Fruit fly (Drosophila melanogaster) whole organism, embryonic: Measurements from ENCODE around the gene CG1785.
A peak's percentile ranks its signal among the peaks of the same experiment; 100 is the strongest.

ENCODE experiments used
- Bgb ChIP-seq: fragments of 200-800 bp; sonication (Bioruptor generic); IDR thresholded peaks from 2 replicates; pipeline ENCODE4 v1.3.6; 2022; ENCODE audit warnings: missing biosample characterization, missing genetic modification characterization; ENCODE audit not compliant: partially characterized antibody
- CG10959 ChIP-seq: fragments of 200-800 bp; sonication (Bioruptor generic); IDR thresholded peaks from 2 replicates; pipeline ENCODE4 v1.3.6; 2022; ENCODE audit warnings: missing biosample characterization, missing genetic modification characterization
- CG11093 ChIP-seq: fragments of 200-800 bp; sonication (Bioruptor generic); IDR thresholded peaks from 3 replicates; pipeline ENCODE4 v1.3.6; 2022; ENCODE audit warnings: missing biosample characterization, missing genetic modification characterization
- CG11247 ChIP-seq: fragments of 200-800 bp; sonication (Bioruptor generic); IDR thresholded peaks from 2 replicates; pipeline ENCODE4 v1.3.6; 2022; ENCODE audit warnings: missing biosample characterization, missing genetic modification characterization
- CG11504 ChIP-seq: fragments of 200-800 bp; sonication (Bioruptor generic); optimal IDR thresholded peaks from 3 replicates; lab custom pipeline; 2019; ENCODE audit warnings: missing biosample characterization, mild to moderate bottlenecking, missing genetic modification characterization, moderate library complexity
- CG12391 ChIP-seq: fragments of 200-800 bp; sonication (Bioruptor generic); optimal IDR thresholded peaks from 3 replicates; lab custom pipeline; 2018; ENCODE audit warnings: missing biosample characterization, mild to moderate bottlenecking, missing genetic modification characterization, moderate library complexity
- CG17359 ChIP-seq: fragments of 200-800 bp; sonication (Bioruptor generic); optimal IDR thresholded peaks from 3 replicates; lab custom pipeline; 2018; ENCODE audit warnings: missing biosample characterization, mild to moderate bottlenecking, missing genetic modification characterization, moderate library complexity
- CG17829 ChIP-seq: fragments of 200-800 bp; optimal IDR thresholded peaks from 2 replicates; lab custom pipeline; 2019; ENCODE audit warnings: missing biosample characterization, mild to moderate bottlenecking, missing genetic modification characterization, moderate library complexity
- CG2875 ChIP-seq: fragments of 200-800 bp; sonication (Bioruptor generic); optimal IDR thresholded peaks from 2 replicates; lab custom pipeline; 2017; ENCODE audit warnings: missing biosample characterization, mild to moderate bottlenecking, missing genetic modification characterization, missing genetic modification reagents
- CG30431 ChIP-seq: fragments of 200-800 bp; sonication (Bioruptor generic); optimal IDR thresholded peaks from 2 replicates; lab custom pipeline; 2017; ENCODE audit warnings: missing biosample characterization, missing genetic modification characterization
- CG31224 ChIP-seq: fragments of 200-800 bp; sonication (Bioruptor generic); IDR thresholded peaks from 2 replicates; pipeline ENCODE4 v1.3.6; 2022; ENCODE audit warnings: missing biosample characterization, missing genetic modification characterization
- CG31441 ChIP-seq: fragments of 200-800 bp; sonication (Bioruptor generic); IDR thresholded peaks from 2 replicates; pipeline ENCODE4 v1.3.6; 2022; ENCODE audit warnings: missing biosample characterization, missing genetic modification characterization
- CG4820 ChIP-seq: fragments of 200-800 bp; sonication (Bioruptor generic); optimal IDR thresholded peaks from 3 replicates; lab custom pipeline; 2016; ENCODE audit warnings: missing biosample characterization, missing genetic modification characterization
- CG6272 ChIP-seq: fragments of 200-800 bp; sonication (Bioruptor generic); IDR thresholded peaks from 2 replicates; pipeline ENCODE4 v1.3.6; 2022; ENCODE audit warnings: missing biosample characterization, missing genetic modification characterization
- CG6791 ChIP-seq: fragments of 200-800 bp; sonication (Bioruptor generic); IDR thresholded peaks from 3 replicates; pipeline ENCODE4 v1.3.6; 2022; ENCODE audit warnings: missing biosample characterization, missing genetic modification characterization; ENCODE audit not compliant: partially characterized antibody
- CG7745 ChIP-seq: fragments of 200-800 bp; sonication (Bioruptor generic); optimal IDR thresholded peaks from 2 replicates; lab custom pipeline; 2018; ENCODE audit warnings: missing biosample characterization, mild to moderate bottlenecking, missing genetic modification characterization, moderate library complexity
- CG8478 ChIP-seq: fragments of >200 bp; optimal IDR thresholded peaks from 2 replicates; lab custom pipeline; 2018
- CG9215 ChIP-seq: fragments of 200-800 bp; sonication (Bioruptor generic); IDR thresholded peaks from 2 replicates; pipeline ENCODE4 v1.3.6; 2022; ENCODE audit warnings: missing biosample characterization, missing genetic modification characterization
- D ChIP-seq, 2 experiments: fragments of 200-800 bp in 1 of 2; fragments of >200 bp in 1 of 2; sonication (Bioruptor generic) in 1 of 2; optimal IDR thresholded peaks; 2 replicates in 1 of 2; 3 replicates in 1 of 2; lab custom pipeline; 2017; ENCODE audit warnings: mild to moderate bottlenecking in 1 of 2, missing biosample characterization in 1 of 2, missing genetic modification characterization in 1 of 2, missing genetic modification reagents in 1 of 2
- D19B ChIP-seq: fragments of 200-800 bp; sonication (Bioruptor generic); optimal IDR thresholded peaks from 2 replicates; lab custom pipeline; 2017; ENCODE audit warnings: missing biosample characterization, mild to moderate bottlenecking, missing genetic modification characterization
- Deaf1 ChIP-seq: fragments of 200-800 bp; optimal IDR thresholded peaks from 3 replicates; lab custom pipeline; 2019; ENCODE audit warnings: missing biosample characterization, mild to moderate bottlenecking, missing genetic modification characterization, moderate library complexity
- Dek ChIP-seq: fragments of 200-800 bp; sonication (Bioruptor generic); optimal IDR thresholded peaks from 3 replicates; lab custom pipeline; 2019; ENCODE audit warnings: missing biosample characterization, mild to moderate bottlenecking, missing genetic modification characterization, moderate library complexity
- Fer1 ChIP-seq: fragments of 200-800 bp; sonication (Bioruptor generic); optimal IDR thresholded peaks from 2 replicates; lab custom pipeline; 2017; ENCODE audit warnings: missing biosample characterization, mild to moderate bottlenecking, missing genetic modification characterization
- Gsc ChIP-seq: fragments of 200-800 bp; sonication (Bioruptor generic); IDR thresholded peaks from 2 replicates; pipeline ENCODE4 v1.3.6; 2022; ENCODE audit warnings: missing biosample characterization, missing genetic modification characterization
- Hand ChIP-seq: fragments of 200-800 bp; sonication (Bioruptor generic); optimal IDR thresholded peaks from 2 replicates; lab custom pipeline; 2017; ENCODE audit warnings: mild to moderate bottlenecking, missing biosample characterization, missing genetic modification reagents, missing genetic modification characterization
- Hey ChIP-seq: fragments of 200-800 bp; sonication (Bioruptor generic); optimal IDR thresholded peaks from 3 replicates; lab custom pipeline; 2018; ENCODE audit warnings: missing biosample characterization, mild to moderate bottlenecking, missing genetic modification characterization
- Hr39 ChIP-seq: fragments of >200 bp; optimal IDR thresholded peaks from 2 replicates; lab custom pipeline; 2017
- Meics ChIP-seq: fragments of 200-800 bp; sonication (Bioruptor generic); optimal IDR thresholded peaks from 2 replicates; lab custom pipeline; 2017; ENCODE audit warnings: missing biosample characterization, mild to moderate bottlenecking, missing genetic modification characterization
- Mes4 ChIP-seq: fragments of 200-800 bp; sonication (Bioruptor generic); optimal IDR thresholded peaks from 2 replicates; lab custom pipeline; 2016; ENCODE audit warnings: missing biosample characterization, missing genetic modification characterization
- Neu2 ChIP-seq: fragments of 200-800 bp; sonication (Bioruptor generic); optimal IDR thresholded peaks from 3 replicates; lab custom pipeline; 2016; ENCODE audit warnings: missing biosample characterization, missing genetic modification characterization, borderline replicate concordance
- Rfx ChIP-seq: fragments of 200-800 bp; sonication (Bioruptor generic); IDR thresholded peaks from 2 replicates; pipeline ENCODE4 v1.3.6; 2022; ENCODE audit warnings: missing biosample characterization, missing genetic modification characterization
- Six4 ChIP-seq: fragments of 200-800 bp; sonication (Bioruptor generic); optimal IDR thresholded peaks from 2 replicates; lab custom pipeline; 2016; ENCODE audit warnings: missing biosample characterization, missing genetic modification characterization
- Sry-δ ChIP-seq: fragments of 200-800 bp; sonication (Bioruptor generic); optimal IDR thresholded peaks from 2 replicates; lab custom pipeline; 2016; ENCODE audit warnings: missing biosample characterization, missing genetic modification characterization
- aop ChIP-seq: fragments of 200-800 bp; sonication (Bioruptor generic); IDR thresholded peaks from 2 replicates; pipeline ENCODE4 v1.3.6; 2022; ENCODE audit warnings: missing biosample characterization, missing genetic modification characterization
- ase ChIP-seq: fragments of 200-800 bp; sonication (Bioruptor generic); IDR thresholded peaks from 3 replicates; pipeline ENCODE4 v1.3.6; 2022; ENCODE audit warnings: missing biosample characterization, missing genetic modification characterization
- az2 ChIP-seq: fragments of 200-800 bp; sonication (Bioruptor generic); optimal IDR thresholded peaks from 3 replicates; lab custom pipeline; 2016; ENCODE audit warnings: missing biosample characterization, missing genetic modification characterization
- disco-r ChIP-seq: fragments of 200-800 bp; sonication (Bioruptor generic); optimal IDR thresholded peaks from 2 replicates; lab custom pipeline; 2016; ENCODE audit warnings: missing biosample characterization, missing genetic modification characterization
- ems ChIP-seq: fragments of 200-800 bp; sonication (Bioruptor generic); optimal IDR thresholded peaks from 3 replicates; lab custom pipeline; 2016; ENCODE audit warnings: missing biosample characterization, missing genetic modification characterization
- exex ChIP-seq: fragments of 200-800 bp; sonication (Bioruptor generic); optimal IDR thresholded peaks from 4 replicates; lab custom pipeline; 2018; ENCODE audit warnings: missing biosample characterization, mild to moderate bottlenecking, missing genetic modification characterization, moderate library complexity
- gfzf ChIP-seq: fragments of 200-800 bp; sonication (Bioruptor generic); optimal IDR thresholded peaks from 2 replicates; lab custom pipeline; 2016; ENCODE audit warnings: missing biosample characterization, mild to moderate bottlenecking, missing genetic modification characterization, moderate library complexity
- oc ChIP-seq: fragments of 200-800 bp; sonication (Bioruptor generic); optimal IDR thresholded peaks from 2 replicates; lab custom pipeline; 2018; ENCODE audit warnings: missing biosample characterization, mild to moderate bottlenecking, missing genetic modification characterization, moderate library complexity
- onecut ChIP-seq: fragments of 200-800 bp; sonication (Bioruptor generic); IDR thresholded peaks from 2 replicates; pipeline ENCODE4 v1.3.6; 2022; ENCODE audit warnings: missing biosample characterization, missing genetic modification characterization
- otp ChIP-seq: fragments of 200-800 bp; sonication (Bioruptor generic); IDR thresholded peaks from 3 replicates; pipeline ENCODE4, ENCODE4 v1.3.6; 2022; ENCODE audit warnings: missing biosample characterization, missing genetic modification characterization
- pan ChIP-seq, 4 experiments: fragments of >200 bp in 3 of 4; fragments of 200-800 bp in 1 of 4; sonication (Bioruptor generic) in 1 of 4; optimal IDR thresholded peaks in 3 of 4; IDR thresholded peaks in 1 of 4; 2 replicates each; pipeline versions ENCODE4 v1.3.6 to Lab custom; 2017 to 2022; ENCODE audit warnings: missing biosample characterization in 2 of 4, missing genetic modification characterization in 2 of 4, mixed read lengths in 1 of 4
- pum ChIP-seq: fragments of 200-800 bp; sonication (Bioruptor generic); optimal IDR thresholded peaks from 2 replicates; lab custom pipeline; 2016; ENCODE audit warnings: missing biosample characterization, missing genetic modification characterization
- sisA ChIP-seq: fragments of 200-800 bp; sonication (Bioruptor generic); IDR thresholded peaks from 2 replicates; pipeline ENCODE4 v1.3.6; 2022; ENCODE audit warnings: missing biosample characterization, missing genetic modification characterization
- tna ChIP-seq: fragments of 200-800 bp; sonication (Bioruptor generic); IDR thresholded peaks from 2 replicates; pipeline ENCODE4 v1.3.6; 2022; ENCODE audit warnings: missing biosample characterization, missing genetic modification characterization; ENCODE audit not compliant: partially characterized antibody

CG1785 gene

DNA sequence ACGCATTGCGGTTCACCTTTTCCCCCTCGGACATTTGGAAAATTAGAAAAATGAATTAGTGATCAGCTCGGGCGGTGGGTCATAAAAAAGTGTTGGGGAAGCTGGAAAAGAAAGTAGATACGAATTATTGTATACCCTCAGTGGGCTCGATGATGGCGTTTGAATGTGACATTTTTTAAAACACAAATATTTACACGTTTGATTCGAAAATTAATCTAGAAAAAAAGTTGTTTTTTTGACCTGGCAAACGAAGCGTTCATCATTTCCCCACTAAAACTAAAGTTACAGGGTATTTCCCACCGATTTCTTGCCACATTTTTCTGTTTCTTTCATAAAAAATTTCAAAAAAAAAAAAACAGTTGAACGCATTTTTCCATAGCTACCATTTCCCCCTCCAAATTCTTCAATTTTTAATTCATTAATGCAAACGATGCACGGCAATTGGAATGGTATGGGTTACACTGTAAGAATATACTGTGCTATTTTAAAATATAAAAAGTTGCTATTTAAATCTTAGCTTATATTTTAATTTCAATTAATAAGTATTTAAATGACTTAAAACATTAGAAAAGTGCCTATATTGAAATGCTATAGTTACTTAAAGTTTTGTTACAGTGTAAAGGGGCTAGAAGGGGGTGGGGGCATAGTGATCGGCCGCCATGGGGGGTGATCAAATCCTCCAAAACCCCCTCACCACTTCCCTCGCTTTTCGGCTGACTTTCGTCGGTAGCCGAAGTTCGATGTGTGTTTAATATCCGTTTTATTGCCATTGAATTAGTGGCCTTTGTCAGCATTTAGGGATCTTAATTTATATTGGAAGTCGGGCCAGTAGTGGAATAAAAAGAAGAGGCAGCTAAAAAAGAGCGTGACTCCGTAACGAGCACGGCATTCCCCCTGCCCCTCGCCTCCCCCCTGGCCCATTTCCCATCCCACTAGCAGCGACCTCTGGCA is 43.1 kb upstream of the CG1785 start (continued):
- TF ChIP-seq ase, result peak; percentile 28; the same call in 1 of the 3 replicates
- TF ChIP-seq Rfx (GFP tag; lab: Robert Waterston, UW), result 0 out of 2 replicates have a peak, but pooled peaks have one; percentile 7
- TF ChIP-seq CG31441 (GFP tag; lab: Robert Waterston, UW), result peak; percentile 75
- TF ChIP-seq otp, result peak; percentile 85
- TF ChIP-seq ems (GFP tag; lab: Kevin White, UChicago), result peak; percentile 32
- 0 out of 2 replicates have a peak, but pooled peaks have one; percentile 12 for TF ChIP-seq aop (GFP tag; lab: Robert Waterston, UW)
- no peak for TF ChIP-seq Fer1 (GFP tag; lab: Kevin White, UChicago)
- no peak for TF ChIP-seq Hr39 (lab: Kevin White, UChicago)
- peak; percentile 27; the same call in 1 of the 2 replicates for TF ChIP-seq CG11247
- no peak for TF ChIP-seq gfzf (GFP tag; lab: Kevin White, UChicago)
- TF ChIP-seq pan (optimal IDR thresholded peaks at IDR 0.05; lab: Kevin White, UChicago), result peak in 1 of 2 experiments; percentile 8
- no peak for TF ChIP-seq pan (GFP tag; optimal IDR thresholded peaks at IDR 0.05 in 1 of 2, IDR thresholded peaks at IDR 0.05 in 1 of 2)
- TF ChIP-seq Neu2 (GFP tag; lab: Kevin White, UChicago), result no peak
- TF ChIP-seq Gsc (GFP tag; lab: Robert Waterston, UW), result peak; percentile 43; the same call in 1 of the 2 replicates
- TF ChIP-seq CG10959 (GFP tag; lab: Robert Waterston, UW), result peak; percentile 74
- TF ChIP-seq CG4820 (GFP tag; lab: Kevin White, UChicago), result peak; percentile 24
- no peak for TF ChIP-seq Meics (GFP tag; lab: Kevin White, UChicago)
- no peak for TF ChIP-seq Six4
- no peak for TF ChIP-seq exex (tag; lab: Kevin White, UChicago)
- TF ChIP-seq CG31224 (GFP tag; lab: Robert Waterston, UW), result no peak
- TF ChIP-seq oc (tag; lab: Kevin White, UChicago), result peak; percentile 93
- no peak for TF ChIP-seq D (optimal IDR thresholded peaks at IDR 0.05; lab: Kevin White, UChicago)
- peak; percentile 45 for TF ChIP-seq D (GFP tag; optimal IDR thresholded peaks at IDR 0.05; lab: Kevin White, UChicago)
- no peak for TF ChIP-seq CG6791
- TF ChIP-seq az2 (GFP tag; lab: Kevin White, UChicago), result peak; percentile 27
- peak; percentile 59 for TF ChIP-seq CG11504 (tag; lab: Kevin White, UChicago)
- peak; percentile 65; the same call in 2 of the 3 replicates for TF ChIP-seq CG11093
- no peak for TF ChIP-seq tna
- peak; percentile 57; the same call in 1 of the 2 replicates for TF ChIP-seq onecut (GFP tag; lab: Robert Waterston, UW)
- no peak for TF ChIP-seq CG8478
- TF ChIP-seq CG7745 (tag; lab: Kevin White, UChicago), result no peak
- peak; percentile 65 for TF ChIP-seq sisA (GFP tag; lab: Robert Waterston, UW)
- TF ChIP-seq CG17359 (tag; lab: Kevin White, UChicago), result peak; percentile 50
- no peak for TF ChIP-seq Hand
- no peak for TF ChIP-seq disco-r (GFP tag; lab: Kevin White, UChicago)
- peak; percentile 7 for TF ChIP-seq CG2875
- TF ChIP-seq Dek (tag; lab: Kevin White, UChicago), result no peak
- TF ChIP-seq Mes4 (GFP tag; lab: Kevin White, UChicago), result peak; percentile 31
- peak; percentile 15 for TF ChIP-seq CG30431 (GFP tag; lab: Kevin White, UChicago)
- peak; percentile 6 for TF ChIP-seq pum
- TF ChIP-seq CG9215 (GFP tag; lab: Robert Waterston, UW), result no peak
- no peak for TF ChIP-seq Sry-δ (GFP tag; lab: Kevin White, UChicago)
- no peak for TF ChIP-seq Hey (tag; lab: Kevin White, UChicago)
- TF ChIP-seq Bgb (GFP tag; lab: Robert Waterston, UW), result no peak
- peak; percentile 60 for TF ChIP-seq CG17829 (tag; lab: Kevin White, UChicago)
- TF ChIP-seq Deaf1 (tag; lab: Kevin White, UChicago), result no peak
- TF ChIP-seq CG12391 (tag; lab: Kevin White, UChicago), result peak; percentile 43
- peak; percentile 51; the same call in 1 of the 2 replicates for TF ChIP-seq CG6272 (GFP tag; lab: Robert Waterston, UW)
- peak; percentile 15 for TF ChIP-seq D19B (GFP tag; lab: Kevin White, UChicago)
